Worm (Caenorhabditis elegans) whole organism, L3 larva: Measurements from ENCODE around the gene ccm-3.

Source experiments
- R02D3.7 ChIP-seq: fragments of 150-350 bp; optimal IDR thresholded peaks from 2 replicates; lab custom pipeline; 2014; ENCODE audit warnings: missing biosample characterization, missing genetic modification characterization
- aly-2 ChIP-seq: fragments of 150-350 bp; optimal IDR thresholded peaks from 2 replicates; lab custom pipeline; 2014; ENCODE audit warnings: missing biosample characterization, missing genetic modification characterization
- ama-1 ChIP-seq: fragments of 150-350 bp; optimal IDR thresholded peaks from 2 replicates; lab custom pipeline; 2018
- ceh-16 ChIP-seq: sonication (generic microtip); optimal IDR thresholded peaks from 2 replicates; lab custom pipeline; 2017; ENCODE audit warnings: missing biosample characterization, missing genetic modification characterization
- ceh-28 ChIP-seq: fragments of 150-350 bp; optimal IDR thresholded peaks from 2 replicates; lab custom pipeline; 2014; ENCODE audit warnings: missing biosample characterization, missing genetic modification reagents, missing genetic modification characterization
- egl-5 ChIP-seq: fragments of 150-350 bp; optimal IDR thresholded peaks from 2 replicates; lab custom pipeline; 2017; ENCODE audit warnings: missing biosample characterization, missing genetic modification reagents, missing genetic modification characterization, inconsistent platforms
- elt-1 ChIP-seq: fragments of 150-350 bp; optimal IDR thresholded peaks from 2 replicates; lab custom pipeline; 2014; ENCODE audit warnings: missing biosample characterization, missing genetic modification characterization
- elt-2 ChIP-seq: sonication (generic microtip); optimal IDR thresholded peaks from 2 replicates; lab custom pipeline; 2016; ENCODE audit warnings: missing genetic modification reagents, mild to moderate bottlenecking, missing genetic modification characterization, missing compliant biosample characterization
- elt-3 ChIP-seq, 3 experiments: fragments of 150-350 bp in 1 of 3; sonication (generic microtip) in 2 of 3; optimal IDR thresholded peaks; 2 replicates in 2 of 3; 4 replicates in 1 of 3; lab custom pipeline; 2014 to 2017; ENCODE audit warnings: missing biosample characterization in 3 of 3, missing genetic modification characterization in 3 of 3
- eor-1 ChIP-seq, 2 experiments: fragments of 150-350 bp; optimal IDR thresholded peaks; 2 replicates each; lab custom pipeline; 2014 to 2018; ENCODE audit warnings: missing biosample characterization in 2 of 2, missing genetic modification characterization in 2 of 2
- fkh-10 ChIP-seq: sonication (generic microtip); optimal IDR thresholded peaks from 2 replicates; lab custom pipeline; 2017; ENCODE audit warnings: missing biosample characterization, missing genetic modification reagents, missing genetic modification characterization
- fkh-2 ChIP-seq: fragments of 150-350 bp; optimal IDR thresholded peaks from 2 replicates; lab custom pipeline; 2014; ENCODE audit warnings: missing biosample characterization, missing genetic modification reagents, missing genetic modification characterization
- jun-1 ChIP-seq: fragments of 150-350 bp; optimal IDR thresholded peaks from 2 replicates; lab custom pipeline; 2014; ENCODE audit warnings: missing biosample characterization, missing genetic modification reagents, missing genetic modification characterization
- lin-15B ChIP-seq: fragments of 150-350 bp; optimal IDR thresholded peaks from 2 replicates; lab custom pipeline; 2014; ENCODE audit warnings: missing biosample characterization, missing genetic modification characterization
- lin-39 ChIP-seq: fragments of 150-350 bp; optimal IDR thresholded peaks from 2 replicates; lab custom pipeline; 2018; ENCODE audit warnings: missing biosample characterization, missing genetic modification reagents, missing genetic modification characterization
- lsy-12 ChIP-seq: sonication (generic microtip); optimal IDR thresholded peaks from 2 replicates; lab custom pipeline; 2016; ENCODE audit warnings: mild to moderate bottlenecking, missing genetic modification characterization, missing compliant biosample characterization
- mdl-1 ChIP-seq: fragments of 150-350 bp; optimal IDR thresholded peaks from 2 replicates; lab custom pipeline; 2014; ENCODE audit warnings: missing biosample characterization, missing genetic modification characterization
- mml-1 ChIP-seq: fragments of 150-350 bp; sonication (generic microtip); optimal IDR thresholded peaks from 3 replicates; lab custom pipeline; 2014; ENCODE audit warnings: missing biosample characterization, missing genetic modification characterization
- nfya-1 ChIP-seq: sonication (generic microtip); optimal IDR thresholded peaks from 2 replicates; lab custom pipeline; 2017; ENCODE audit warnings: missing genetic modification characterization, mild to moderate bottlenecking, missing compliant biosample characterization, antibody characterized with exemption, moderate library complexity; ENCODE audit not compliant: insufficient read depth
- nhr-11 ChIP-seq: fragments of 150-350 bp; optimal IDR thresholded peaks from 2 replicates; lab custom pipeline; 2014; ENCODE audit warnings: missing biosample characterization, missing genetic modification characterization
- nhr-23 ChIP-seq: fragments of 150-350 bp; optimal IDR thresholded peaks from 2 replicates; lab custom pipeline; 2014; ENCODE audit warnings: missing biosample characterization, missing genetic modification reagents, missing genetic modification characterization
- nhr-25 ChIP-seq: sonication (generic microtip); optimal IDR thresholded peaks from 2 replicates; lab custom pipeline; 2017; ENCODE audit warnings: missing biosample characterization, missing genetic modification characterization
- nhr-28 ChIP-seq: fragments of 150-350 bp; optimal IDR thresholded peaks from 2 replicates; lab custom pipeline; 2014; ENCODE audit warnings: missing biosample characterization, missing genetic modification characterization
- nhr-43 ChIP-seq: sonication (generic microtip); optimal IDR thresholded peaks from 2 replicates; lab custom pipeline; 2016; ENCODE audit warnings: mild to moderate bottlenecking, missing genetic modification characterization, missing compliant biosample characterization; ENCODE audit not compliant: poor library complexity, severe bottlenecking
- nhr-67 ChIP-seq: fragments of 150-350 bp; optimal IDR thresholded peaks from 2 replicates; lab custom pipeline; 2014; ENCODE audit warnings: missing biosample characterization, missing genetic modification characterization
- nhr-76 ChIP-seq: fragments of 150-350 bp; sonication (generic microtip); optimal IDR thresholded peaks from 5 replicates; lab custom pipeline; 2014; ENCODE audit warnings: missing biosample characterization, missing genetic modification characterization
- nhr-77 ChIP-seq: fragments of 150-350 bp; optimal IDR thresholded peaks from 2 replicates; lab custom pipeline; 2014; ENCODE audit warnings: missing biosample characterization, missing genetic modification characterization
- pha-4 ChIP-seq: fragments of 150-350 bp; optimal IDR thresholded peaks from 2 replicates; lab custom pipeline; 2014; ENCODE audit warnings: missing biosample characterization, missing genetic modification reagents, missing genetic modification characterization
- pqm-1 ChIP-seq: fragments of 150-350 bp; optimal IDR thresholded peaks from 2 replicates; lab custom pipeline; 2017; ENCODE audit warnings: missing biosample characterization, missing genetic modification characterization, inconsistent platforms
- snpc-4 ChIP-seq: fragments of 150-350 bp; optimal IDR thresholded peaks from 2 replicates; lab custom pipeline; 2014; ENCODE audit warnings: missing biosample characterization, missing genetic modification characterization
- tbx-2 ChIP-seq: sonication (generic microtip); optimal IDR thresholded peaks from 2 replicates; lab custom pipeline; 2016; ENCODE audit warnings: mild to moderate bottlenecking, missing genetic modification characterization, missing compliant biosample characterization
- unc-62 ChIP-seq: fragments of 150-350 bp; sonication (generic microtip); optimal IDR thresholded peaks from 4 replicates; lab custom pipeline; 2014; ENCODE audit warnings: missing biosample characterization, missing genetic modification reagents, missing genetic modification characterization
- ztf-11 ChIP-seq: fragments of 150-350 bp; optimal IDR thresholded peaks from 2 replicates; lab custom pipeline; 2014; ENCODE audit warnings: missing biosample characterization, missing genetic modification characterization

The ccm-3 gene

DNA sequence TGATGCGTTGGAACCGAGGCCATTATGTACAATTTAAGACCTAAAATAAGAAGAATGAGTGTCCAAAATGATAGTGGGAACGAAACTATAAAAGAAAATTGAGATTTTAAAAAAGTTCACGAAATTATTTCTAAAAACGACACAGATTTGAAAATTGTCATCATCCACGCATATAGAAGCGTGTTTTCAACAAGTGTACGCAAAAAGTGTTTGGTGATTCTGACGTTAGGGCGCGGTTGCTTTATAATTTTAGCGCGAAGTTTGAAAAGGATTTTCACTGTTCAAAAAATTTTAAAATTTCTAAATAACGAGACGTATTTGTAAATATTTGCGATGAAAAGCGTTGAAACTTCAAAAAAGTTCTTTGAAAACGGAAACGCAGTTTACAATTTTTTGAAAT is 43.7 kb downstream of the ccm-3 start, which contains the start of gene cdc-48.1 (continued):
- TF ChIP-seq unc-62 (GFP tag; lab: Kevin White, UChicago) (peak; percentile 100), nfya-1 (tag; lab: Kevin White, UChicago) (peak; percentile 99), nhr-76 (tag; lab: Kevin White, UChicago) (peak; percentile 94), mdl-1 (tag; lab: Kevin White, UChicago) (peak; percentile 94), ceh-16 (tag; lab: Kevin White, UChicago) (peak; percentile 79), snpc-4 (tag; lab: Kevin White, UChicago) (peak; percentile 98), pha-4 (tag; lab: Kevin White, UChicago) (peak; percentile 100), nhr-28 (tag; lab: Kevin White, UChicago) (peak; percentile 95), nhr-77 (tag; lab: Kevin White, UChicago) (peak; percentile 97), tbx-2 (tag; lab: Kevin White, UChicago) (peak; percentile 97), ceh-28 (tag; lab: Kevin White, UChicago) (peak; percentile 98), ztf-11 (tag; lab: Kevin White, UChicago) (peak; percentile 54), aly-2 (tag; lab: Kevin White, UChicago) (peak; percentile 99), nhr-23 (tag; lab: Kevin White, UChicago) (peak; percentile 100), nhr-25 (tag; lab: Kevin White, UChicago) (peak; percentile 100), nhr-67 (tag; lab: Kevin White, UChicago) (peak; percentile 73), pqm-1 (tag; lab: Kevin White, UChicago) (peak; percentile 100), mml-1 (tag; lab: Kevin White, UChicago) (no peak), egl-5 (peak; percentile 97), elt-3 (tag; optimal IDR thresholded peaks at IDR 0.05; lab: Kevin White, UChicago) (peak; percentile 96 to 100 (median 99)), elt-1 (tag; lab: Kevin White, UChicago) (peak; percentile 97)
- TF ChIP-seq, all 47 proteins: peak for 44

DNA sequence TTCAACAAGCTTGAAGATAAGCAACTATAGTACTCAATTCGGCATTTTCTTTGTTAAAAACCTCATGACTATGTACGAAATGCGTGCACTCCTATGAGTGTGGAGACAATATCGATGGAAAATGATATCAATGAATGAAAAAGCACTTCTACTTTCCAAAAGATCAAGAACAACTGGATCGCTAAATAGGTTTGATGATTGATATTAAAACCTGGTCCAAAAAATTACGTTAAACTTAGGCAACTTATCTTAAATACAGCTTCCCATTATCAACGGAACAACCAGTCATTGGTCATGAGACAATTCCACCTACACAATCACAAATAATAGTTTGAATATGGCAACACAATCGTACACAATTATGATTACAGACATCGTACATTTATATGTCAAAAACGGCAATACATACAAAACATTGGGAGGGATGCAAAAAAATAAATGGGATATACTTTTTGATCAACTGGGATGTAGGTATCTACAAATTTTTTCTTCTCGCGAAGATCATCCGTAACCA is 47.3 kb downstream of the ccm-3 start:
- TF ChIP-seq pha-4 (tag; lab: Kevin White, UChicago) (peak; percentile 21), snpc-4 (tag; lab: Kevin White, UChicago) (no peak), tbx-2 (tag; lab: Kevin White, UChicago) (no peak), elt-2 (tag; lab: Kevin White, UChicago) (peak; percentile 71), elt-1 (tag; lab: Kevin White, UChicago) (peak; percentile 0), pqm-1 (tag; lab: Kevin White, UChicago) (peak; percentile 65), ama-1 (peak; percentile 68), nhr-23 (tag; lab: Kevin White, UChicago) (peak; percentile 14), nhr-43 (peak; percentile 40)

ce11 chrII:10558962-10559415 is 48.1 kb downstream of the ccm-3 start:
- TF ChIP-seq fkh-2 (tag; lab: Kevin White, UChicago) (no peak), mdl-1 (tag; lab: Kevin White, UChicago) (peak; percentile 39), ama-1 (peak; percentile 55), nhr-11 (no peak), egl-5 (peak; percentile 68), lin-39 (tag; lab: Kevin White, UChicago) (peak; percentile 66), lin-15B (tag; lab: Kevin White, UChicago) (peak; percentile 67), nhr-25 (tag; lab: Kevin White, UChicago) (peak; percentile 82), lsy-12 (tag; lab: Kevin White, UChicago) (peak; percentile 57), jun-1 (tag; lab: Kevin White, UChicago) (peak; percentile 24), nfya-1 (tag; lab: Kevin White, UChicago) (peak; percentile 69), ceh-28 (tag; lab: Kevin White, UChicago) (no peak), elt-1 (tag; lab: Kevin White, UChicago) (peak; percentile 70), nhr-43 (peak; percentile 70), nhr-23 (tag; lab: Kevin White, UChicago) (no peak)
- TF ChIP-seq, all 47 proteins: peak for 11

ce11 chrII:10558345-10558744 is 48.7 kb downstream of the ccm-3 start:
- TF ChIP-seq R02D3.7 (tag; lab: Kevin White, UChicago) (no peak), fkh-10 (GFP tag; lab: Kevin White, UChicago) (no peak), snpc-4 (tag; lab: Kevin White, UChicago) (no peak), nhr-11 (peak; percentile 21), ama-1 (peak; percentile 39), eor-1 (tag; optimal IDR thresholded peaks at IDR 0.05; lab: Kevin White, UChicago) (no peak), lin-39 (tag; lab: Kevin White, UChicago) (peak; percentile 18)
- TF ChIP-seq, all 47 proteins: peak for 3
